Fruit fly (Drosophila melanogaster) S2 (cell line): ENCODE results near the gene Cyp313b1.

Experiments used
- CG8478 ChIP-seq: fragments of >200 bp; optimal IDR thresholded peaks from 2 replicates; lab custom pipeline; 2018
- CTCF ChIP-seq, 2 experiments: fragments of >200 bp; optimal IDR thresholded peaks; 2 replicates each; lab custom pipeline; 2018

Gene Cyp313b1

DNA sequence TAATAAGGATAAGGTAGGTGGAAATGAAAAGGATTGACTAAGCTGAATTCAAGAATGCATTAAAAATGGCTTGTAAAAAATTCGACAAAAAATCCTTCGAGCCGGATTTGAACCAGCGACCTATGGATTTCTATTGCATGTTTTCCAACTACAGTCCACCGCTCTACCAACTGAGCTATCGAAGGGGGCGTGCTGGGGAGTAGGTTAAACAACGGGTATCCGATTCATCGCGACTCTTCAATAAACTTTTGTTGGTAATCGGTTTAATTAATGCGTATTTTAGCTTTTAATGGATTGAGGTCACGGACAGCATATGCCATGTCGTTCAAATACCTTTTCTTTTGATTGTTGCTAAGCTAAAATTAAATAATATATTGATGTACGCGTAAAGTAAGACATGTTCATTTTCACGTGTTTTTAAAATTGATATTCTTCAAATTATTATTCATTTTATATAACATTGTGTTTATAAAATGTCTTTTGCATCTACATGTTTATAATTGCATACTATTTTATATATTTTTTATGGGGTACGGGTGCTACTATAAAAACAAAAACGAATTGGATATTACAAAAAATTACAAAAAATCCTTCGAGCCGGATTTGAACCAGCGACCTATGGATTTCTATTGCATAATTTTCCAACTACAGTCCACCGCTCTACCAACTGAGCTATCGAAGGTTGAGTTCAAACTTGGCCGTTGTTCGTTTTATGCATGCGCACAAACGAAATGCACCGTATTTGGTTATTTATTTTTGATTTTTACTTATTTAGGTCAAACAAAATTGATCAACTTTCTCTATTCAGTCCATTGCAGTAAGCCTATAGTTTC, 22.8 kb upstream of the Cyp313b1 start:
- no peak for TF ChIP-seq CTCF (optimal IDR thresholded peaks at IDR 0.05; lab: Kevin White, UChicago)
- TF ChIP-seq CG8478 (lab: Kevin White, UChicago), result no peak

DNA sequence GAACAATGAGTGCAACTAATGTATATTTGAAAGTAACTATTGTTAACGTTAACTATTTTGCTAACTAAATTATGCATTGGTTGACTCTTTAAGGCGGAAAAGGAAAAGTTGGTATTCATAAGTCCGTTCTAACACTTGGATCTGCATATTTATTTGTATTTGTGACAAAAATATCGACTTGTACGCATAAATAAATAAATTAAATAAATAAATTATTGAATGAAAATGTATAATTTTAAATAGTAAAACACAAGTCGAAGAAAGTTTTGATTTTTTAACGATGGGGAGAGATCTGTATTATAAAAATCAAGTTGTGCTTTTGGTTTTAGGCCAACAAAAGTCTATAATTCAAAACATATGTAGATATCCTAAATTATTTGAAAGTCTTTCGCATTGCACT, 22.1 kb upstream of the Cyp313b1 start, which contains the start of gene CG8036:
TSS of gene CG8036 (plus strand) at position 301 of the 400 bp plus-strand sequence.
- TF ChIP-seq CG8478 (lab: Kevin White, UChicago) (no peak), CTCF (optimal IDR thresholded peaks at IDR 0.05; lab: Kevin White, UChicago) (no peak)

DNA sequence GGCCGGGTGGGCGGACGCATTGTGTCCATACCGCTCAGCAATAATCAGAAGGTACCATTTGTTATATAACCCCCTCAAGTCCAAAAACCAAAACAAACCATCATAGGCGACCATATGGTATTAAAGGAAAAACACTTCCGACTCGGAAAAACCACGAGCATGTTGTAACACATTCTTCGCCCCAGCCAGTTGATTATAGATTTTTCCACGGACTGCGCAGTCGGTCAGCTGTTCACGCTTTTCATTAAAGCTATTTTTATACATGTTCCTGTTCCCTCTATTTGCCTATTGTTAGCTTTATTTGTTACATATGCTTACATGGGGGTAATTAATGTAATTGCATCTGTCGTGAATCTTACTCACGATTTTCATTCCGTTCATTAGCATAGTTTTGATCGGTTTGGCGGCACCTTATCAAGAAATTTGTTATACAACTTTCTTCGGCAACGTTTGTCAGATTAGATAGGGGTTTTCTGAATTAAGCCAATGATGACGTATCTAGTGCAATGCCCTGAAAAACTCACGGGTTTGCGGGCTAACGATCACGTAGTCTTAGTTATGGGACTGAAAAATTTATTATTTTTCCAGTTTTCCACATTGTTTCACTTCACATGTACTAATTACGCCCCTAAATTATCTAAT, 19.4 kb upstream of the Cyp313b1 start:
- TF ChIP-seq CTCF (optimal IDR thresholded peaks at IDR 0.05; lab: Kevin White, UChicago) (no peak), CG8478 (lab: Kevin White, UChicago) (no peak)

DNA sequence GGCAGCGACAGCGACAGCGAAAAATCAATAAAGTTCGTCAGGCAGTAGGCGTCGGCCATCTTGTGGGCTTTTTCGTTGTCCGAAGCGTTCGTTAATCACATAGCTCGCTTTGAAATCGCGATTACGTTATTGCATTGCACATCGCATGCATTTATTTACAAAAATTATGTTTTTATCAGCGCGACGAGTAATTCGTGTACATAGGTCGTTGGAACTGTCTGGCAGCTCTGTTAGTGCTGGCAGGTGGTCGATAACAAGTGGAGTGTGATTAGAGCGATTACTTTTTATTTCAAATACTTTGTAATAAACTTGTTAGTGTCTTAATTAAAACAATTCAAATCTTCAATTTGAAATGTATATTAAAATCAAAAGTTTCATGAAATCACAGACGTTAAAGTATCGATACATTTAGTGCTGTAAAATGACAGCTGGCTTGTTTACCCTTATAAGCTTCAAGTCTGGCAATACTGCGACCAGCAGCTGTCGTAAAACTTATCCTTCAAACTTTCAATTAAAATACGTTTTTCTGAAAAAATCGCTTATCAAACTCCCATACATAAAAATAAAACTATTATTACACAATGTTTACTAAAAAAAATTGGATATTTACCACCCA, 18.3 kb upstream of the Cyp313b1 start, which contains the start of gene CG8032:
TSS of gene CG8032 (plus strand) at position 448 of the 616 bp plus-strand sequence.
- TF ChIP-seq CTCF (optimal IDR thresholded peaks at IDR 0.05; lab: Kevin White, UChicago) (no peak), CG8478 (lab: Kevin White, UChicago) (no peak)

DNA sequence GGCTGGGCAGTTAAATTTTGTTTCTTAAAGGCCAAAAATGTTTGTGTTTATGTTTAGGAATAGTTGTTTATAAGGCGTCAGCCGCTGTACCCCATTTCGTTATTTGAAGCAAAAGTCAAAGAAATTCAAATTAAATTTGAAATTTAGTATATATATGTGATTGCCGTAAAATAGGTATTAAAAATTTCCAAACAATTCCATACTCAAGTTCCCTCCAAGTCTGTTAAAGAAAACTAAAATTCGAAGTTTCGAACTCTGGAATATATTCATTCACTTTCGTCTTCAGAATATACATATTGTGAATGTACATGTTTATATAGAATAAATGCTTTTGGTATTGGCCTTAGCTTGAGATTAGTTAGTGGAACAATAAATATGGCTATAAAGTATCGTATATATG, 15.2 kb upstream of the Cyp313b1 start, which contains the start of gene bel:
TSS of gene bel (minus strand) at position 101 of the 400 bp plus-strand sequence.
- TF ChIP-seq CTCF (optimal IDR thresholded peaks at IDR 0.05; lab: Kevin White, UChicago) (no peak), CG8478 (lab: Kevin White, UChicago) (no peak)

DNA sequence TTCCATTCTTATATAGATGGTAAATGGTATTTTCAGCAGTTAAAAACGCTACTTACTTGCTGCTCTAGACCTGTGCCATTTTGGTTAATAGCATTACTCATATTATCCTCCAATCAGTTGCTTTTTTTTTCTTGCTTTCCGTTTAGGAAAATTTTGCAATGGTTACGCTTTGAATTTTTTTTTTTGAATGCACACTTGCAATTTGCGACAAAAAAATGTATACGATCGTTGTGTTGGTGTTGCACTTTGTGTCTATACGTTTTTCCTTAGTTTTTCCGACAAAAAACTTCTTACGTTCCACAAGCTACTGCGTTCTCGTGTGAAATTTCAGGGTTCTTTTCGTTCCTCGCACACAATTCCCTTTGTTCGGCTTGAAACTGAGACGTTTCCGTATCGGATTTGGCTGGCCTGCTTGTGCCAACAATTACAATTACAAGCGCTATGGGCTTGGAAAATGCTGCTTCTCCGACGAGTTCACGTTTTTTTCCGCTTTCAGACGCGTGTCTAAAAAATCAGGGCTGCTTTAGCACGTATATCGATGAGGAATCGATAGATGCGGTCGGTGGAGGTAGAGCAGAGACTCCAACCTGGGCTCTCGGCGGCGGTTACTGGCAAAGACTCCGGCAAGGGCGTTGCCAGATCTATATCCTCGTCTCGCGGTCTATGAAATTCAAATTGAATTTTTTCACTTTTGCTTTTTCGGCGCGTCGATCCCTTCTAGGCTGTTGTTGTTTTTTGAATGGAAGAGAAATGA, 14.6 kb upstream of the Cyp313b1 start:
- TF ChIP-seq CTCF (optimal IDR thresholded peaks at IDR 0.05; lab: Kevin White, UChicago) (peak; percentile 71 to 72), CG8478 (lab: Kevin White, UChicago) (no peak)

DNA sequence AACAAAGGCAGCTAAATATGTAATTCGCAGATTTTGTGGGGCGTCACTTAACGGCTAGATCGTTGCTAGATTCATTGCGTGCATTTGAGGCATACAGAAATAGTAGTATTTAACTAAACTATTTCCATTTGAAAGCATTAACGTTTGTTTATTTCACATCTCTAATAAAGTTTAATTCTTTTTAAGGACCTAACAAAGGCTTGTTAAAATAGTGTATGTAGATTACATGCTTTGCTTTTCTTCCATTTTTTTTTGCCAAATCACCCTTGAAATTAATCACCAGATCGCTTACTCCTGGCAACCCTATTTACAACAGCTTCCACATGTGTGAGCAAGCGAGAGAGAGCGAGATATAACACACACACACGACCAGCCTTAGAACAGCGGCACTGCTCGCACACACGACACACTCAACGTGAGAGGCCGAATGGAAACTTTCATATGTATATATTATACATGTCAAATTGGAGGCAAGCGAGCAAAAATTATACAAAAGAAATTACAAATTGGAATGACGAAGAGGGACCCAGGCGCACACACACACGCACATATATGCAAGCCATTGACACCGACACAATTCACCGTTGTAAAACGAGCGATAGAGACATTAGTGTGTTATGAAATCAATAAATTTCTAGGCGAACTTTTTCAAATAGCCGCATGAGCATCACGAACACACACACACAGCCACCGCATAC, 13.9 kb upstream of the Cyp313b1 start:
- TF ChIP-seq CTCF (optimal IDR thresholded peaks at IDR 0.05; lab: Kevin White, UChicago) (no peak), CG8478 (lab: Kevin White, UChicago) (no peak)

DNA sequence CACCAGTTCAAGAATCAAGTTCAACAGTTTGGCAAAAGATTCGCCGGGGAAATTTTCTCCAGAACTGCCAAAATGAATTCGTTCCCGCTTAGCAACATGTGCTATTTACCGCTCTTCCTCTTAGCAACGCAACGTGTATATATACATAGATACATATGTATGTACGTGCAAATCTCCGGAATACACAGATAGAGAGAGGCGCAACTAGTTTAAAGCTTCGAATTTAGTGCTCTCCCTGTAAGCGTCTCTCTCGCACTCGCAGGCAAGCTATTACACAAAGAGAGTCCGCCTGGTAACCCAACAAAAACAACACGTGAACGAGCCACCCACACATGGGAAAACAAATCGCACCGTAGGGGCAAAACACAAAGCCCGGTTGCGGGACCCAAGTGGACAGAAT, 13.2 kb upstream of the Cyp313b1 start:
- TF ChIP-seq CTCF (optimal IDR thresholded peaks at IDR 0.05; lab: Kevin White, UChicago) (no peak), CG8478 (lab: Kevin White, UChicago) (no peak)

DNA sequence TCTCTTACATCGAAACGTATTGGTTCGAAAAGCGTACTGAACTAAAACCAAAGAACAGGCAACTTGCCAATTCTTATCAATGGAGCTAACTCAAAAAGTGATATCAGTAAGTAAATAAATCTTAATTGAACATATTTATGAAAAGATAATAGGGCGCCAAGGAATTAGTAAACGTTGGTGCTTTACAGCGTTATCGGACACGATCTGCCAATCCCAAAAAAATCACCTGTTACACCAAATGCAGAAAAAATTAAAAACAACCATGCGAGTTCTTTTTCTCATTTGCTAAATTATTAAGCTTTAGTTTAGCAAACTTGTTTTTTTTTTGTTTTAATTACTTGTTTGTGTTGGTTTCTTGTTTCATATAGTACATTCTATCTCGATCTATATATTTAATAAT, 9.2 kb upstream of the Cyp313b1 start, which contains the start of gene CG42489:
TSS of gene CG42489 (minus strand) at position 101 of the 400 bp plus-strand sequence.
- no peak for TF ChIP-seq CG8478 (lab: Kevin White, UChicago)
- no peak for TF ChIP-seq CTCF (optimal IDR thresholded peaks at IDR 0.05; lab: Kevin White, UChicago)

DNA sequence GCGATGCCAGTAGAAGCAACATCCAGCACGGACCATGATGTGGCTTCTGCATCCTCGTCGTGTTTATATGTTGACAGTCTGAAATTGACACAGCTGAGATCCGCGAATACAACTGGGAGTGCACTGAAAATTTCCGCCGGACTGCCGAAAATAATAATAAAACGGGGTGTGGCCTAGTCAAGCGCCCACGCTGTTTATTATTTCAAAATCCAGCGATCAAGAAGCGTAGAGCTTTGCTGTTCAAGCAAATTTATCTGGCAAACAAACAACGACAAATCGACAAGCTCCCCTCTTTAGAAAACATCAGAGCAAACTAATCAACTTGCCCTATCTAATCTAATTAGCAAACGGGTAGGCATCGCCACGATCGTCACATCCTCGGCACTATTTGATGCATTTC, 8.6 kb upstream of the Cyp313b1 start:
- TF ChIP-seq CG8478 (lab: Kevin White, UChicago) (no peak), CTCF (optimal IDR thresholded peaks at IDR 0.05; lab: Kevin White, UChicago) (no peak)

DNA sequence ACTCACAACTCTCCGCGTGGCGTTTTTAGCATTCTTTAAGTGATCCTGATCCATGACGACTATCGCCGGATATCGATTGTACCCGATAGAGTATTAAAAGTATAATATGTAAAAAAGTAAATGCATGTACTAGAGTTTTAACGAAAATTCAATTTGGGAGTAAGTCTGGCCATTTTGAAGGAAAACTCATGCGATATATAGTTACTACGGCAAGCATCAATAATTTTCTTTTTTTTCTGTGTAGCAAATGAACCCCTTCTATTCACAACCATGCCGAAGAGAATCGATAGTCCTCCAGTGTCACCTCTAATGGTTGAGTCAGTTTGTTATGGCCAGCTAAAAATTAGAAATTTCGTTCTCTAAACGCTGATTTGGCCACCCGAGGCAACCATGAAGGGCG, 7.3 kb upstream of the Cyp313b1 start, which contains the start of the genes Sys1 and Dhod:
TSS of gene Sys1 (plus strand) at position 91 of the 400 bp plus-strand sequence.
TSS of gene Dhod (minus strand) at position 186 of the 400 bp plus-strand sequence.
- TF ChIP-seq CG8478 (lab: Kevin White, UChicago) (no peak), CTCF (optimal IDR thresholded peaks at IDR 0.05; lab: Kevin White, UChicago) (no peak)

DNA sequence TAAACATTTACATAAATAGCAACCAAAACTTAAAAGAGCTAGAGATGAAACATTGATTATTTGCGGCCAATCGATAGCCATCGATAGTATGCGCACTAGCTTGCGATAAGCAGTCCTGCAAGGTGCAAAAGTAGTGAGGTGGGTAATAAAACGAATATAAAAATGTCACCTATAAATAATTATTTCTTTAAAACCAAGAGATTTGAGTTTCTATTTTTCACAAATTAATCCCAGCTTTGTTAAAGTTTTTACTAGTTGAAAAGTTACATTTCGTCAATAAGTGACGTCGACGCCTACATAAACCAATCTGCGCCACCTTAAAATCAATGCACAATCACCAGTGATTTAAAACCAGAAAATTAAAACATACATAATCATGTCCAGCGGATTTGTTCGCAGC, 5.3 kb upstream of the Cyp313b1 start, which contains the start of the genes Mkk4 and SLIRP2:
TSS of gene Mkk4 (minus strand) at position 56 of the 400 bp plus-strand sequence.
TSS of gene SLIRP2 (plus strand) at position 344 of the 400 bp plus-strand sequence.
- TF ChIP-seq CG8478 (lab: Kevin White, UChicago), result no peak
- TF ChIP-seq CTCF (optimal IDR thresholded peaks at IDR 0.05; lab: Kevin White, UChicago), result no peak

DNA sequence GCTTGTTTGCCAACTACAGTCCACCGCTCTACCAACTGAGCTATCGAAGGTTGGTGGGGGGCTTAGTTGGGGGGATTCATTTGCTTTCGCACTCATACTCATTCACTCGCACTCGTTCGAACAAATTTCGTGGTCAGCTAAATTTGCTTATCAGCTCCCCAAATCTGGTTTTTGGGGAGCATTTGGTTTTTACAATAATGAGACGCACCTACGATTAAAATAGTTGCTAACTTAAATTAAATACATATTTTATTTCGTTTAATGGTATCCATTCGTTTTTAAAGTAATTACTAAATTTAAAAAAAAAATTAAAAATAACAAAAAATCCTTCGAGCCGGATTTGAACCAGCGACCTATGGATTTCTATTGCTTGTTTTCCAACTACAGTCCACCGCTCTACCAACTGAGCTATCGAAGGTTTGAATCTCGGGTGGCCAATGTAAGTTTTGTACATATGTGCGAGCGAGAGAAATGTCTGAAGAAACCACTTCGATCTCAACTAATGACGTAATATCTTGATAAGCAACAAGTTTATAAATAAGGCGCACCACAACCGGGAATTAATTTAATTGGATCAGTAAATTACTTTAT, 3.0 kb downstream of the Cyp313b1 start:
- TF ChIP-seq CG8478 (lab: Kevin White, UChicago), result no peak
- TF ChIP-seq CTCF (optimal IDR thresholded peaks at IDR 0.05; lab: Kevin White, UChicago), result no peak
